Worm (Caenorhabditis elegans): ENCODE measurements around the gene glb-2.

Gene glb-2

ce11 chrIV:7305325-7305724, 42.3 kb upstream of the glb-2 start, which contains the start of gene npr-27:
npr-27 (plus strand) TSS chrIV:7305625.
- TF ChIP-seq mab-5 (tag; optimal IDR thresholded peaks at IDR 0.05) (no peak), elt-1 (tag; optimal IDR thresholded peaks at IDR 0.05; ENCODE audit: borderline replicate concordance, insufficient read depth) (no peak), lin-13 (tag; optimal IDR thresholded peaks at IDR 0.05) (no peak), sptf-1 (tag; optimal IDR thresholded peaks at IDR 0.05) (no peak), ztf-11 (tag; optimal IDR thresholded peaks at IDR 0.05) (no peak), pha-4 (tag; optimal IDR thresholded peaks at IDR 0.05) (no peak), sem-2 (GFP tag; optimal IDR thresholded peaks at IDR 0.05) (no peak), mls-2 (tag; optimal IDR thresholded peaks at IDR 0.05) (no peak), nhr-76 (tag; optimal IDR thresholded peaks at IDR 0.05) (no peak), ceh-43 (GFP tag; optimal IDR thresholded peaks at IDR 0.05) (no peak), ceh-83 (GFP tag; optimal IDR thresholded peaks at IDR 0.05) (no peak), nhr-28 (tag; optimal IDR thresholded peaks at IDR 0.05) (no peak), cnd-1 (tag; optimal IDR thresholded peaks at IDR 0.05) (no peak), flh-1 (GFP tag; optimal IDR thresholded peaks at IDR 0.05) (no peak), blmp-1 (tag; optimal IDR thresholded peaks at IDR 0.05) (no peak), M03D4.4 (tag; optimal IDR thresholded peaks at IDR 0.05) (no peak), zip-8 (tag; optimal IDR thresholded peaks at IDR 0.05) (no peak), snpc-4 (tag; optimal IDR thresholded peaks at IDR 0.05) (no peak), nhr-237 (tag; optimal IDR thresholded peaks at IDR 0.05) (no peak)

- TF ChIP-seq sptf-1 (tag; optimal IDR thresholded peaks at IDR 0.05) (no peak), drap-1 (GFP tag; optimal IDR thresholded peaks at IDR 0.05) (no peak), hlh-1 (tag; optimal IDR thresholded peaks at IDR 0.05) (no peak), ham-2 (GFP tag; optimal IDR thresholded peaks at IDR 0.05) (no peak), mab-5 (tag; optimal IDR thresholded peaks at IDR 0.05) (no peak), ceh-83 (GFP tag; optimal IDR thresholded peaks at IDR 0.05) (no peak), ztf-11 (tag; optimal IDR thresholded peaks at IDR 0.05) (no peak), pha-4 (tag; optimal IDR thresholded peaks at IDR 0.05) (no peak), nhr-28 (tag; optimal IDR thresholded peaks at IDR 0.05) (no peak), blmp-1 (tag; optimal IDR thresholded peaks at IDR 0.05) (no peak), unc-62 (GFP tag; optimal IDR thresholded peaks at IDR 0.05) (no peak), bed-3 (GFP tag; optimal IDR thresholded peaks at IDR 0.05) (no peak), nhr-76 (tag; optimal IDR thresholded peaks at IDR 0.05) (no peak), snpc-4 (tag; optimal IDR thresholded peaks at IDR 0.05) (no peak), ces-1 (GFP tag; optimal IDR thresholded peaks at IDR 0.05) (no peak), mls-2 (tag; optimal IDR thresholded peaks at IDR 0.05) (no peak), nhr-2 (tag; optimal IDR thresholded peaks at IDR 0.05) (no peak), flh-1 (GFP tag; optimal IDR thresholded peaks at IDR 0.05) (no peak), lin-32 (GFP tag; optimal IDR thresholded peaks at IDR 0.05) (no peak), zip-8 (tag; optimal IDR thresholded peaks at IDR 0.05) (no peak)
These were observed 38.4 kb upstream of the glb-2 start for ce11 chrIV:7301481-7301880.

- TF ChIP-seq mep-1 (tag; optimal IDR thresholded peaks at IDR 0.05) (no peak), ceh-43 (GFP tag; optimal IDR thresholded peaks at IDR 0.05) (no peak), drap-1 (GFP tag; optimal IDR thresholded peaks at IDR 0.05) (no peak), lin-13 (tag; optimal IDR thresholded peaks at IDR 0.05) (no peak), ces-1 (GFP tag; optimal IDR thresholded peaks at IDR 0.05) (no peak), tbx-8 (GFP tag; optimal IDR thresholded peaks at IDR 0.05) (no peak), flh-1 (GFP tag; optimal IDR thresholded peaks at IDR 0.05) (no peak), ceh-39 (tag; optimal IDR thresholded peaks at IDR 0.05) (no peak), unc-120 (tag; optimal IDR thresholded peaks at IDR 0.05; ENCODE audit: poor library complexity, severe bottlenecking) (no peak), nhr-76 (tag; optimal IDR thresholded peaks at IDR 0.05) (no peak), M03D4.4 (tag; optimal IDR thresholded peaks at IDR 0.05) (no peak), cnd-1 (tag; optimal IDR thresholded peaks at IDR 0.05) (no peak), nhr-237 (tag; optimal IDR thresholded peaks at IDR 0.05) (no peak), lin-32 (GFP tag; optimal IDR thresholded peaks at IDR 0.05) (no peak), snpc-4 (tag; optimal IDR thresholded peaks at IDR 0.05) (no peak), blmp-1 (tag; optimal IDR thresholded peaks at IDR 0.05) (no peak), ceh-83 (GFP tag; optimal IDR thresholded peaks at IDR 0.05) (no peak), bed-3 (GFP tag; optimal IDR thresholded peaks at IDR 0.05) (no peak)
These were observed 31.1 kb upstream of the glb-2 start, which contains the start of gene F42C5.5 for ce11 chrIV:7294121-7294520. F42C5.5 (minus strand) TSS chrIV:7294221.

- no peak for TF ChIP-seq elt-3 (tag; optimal IDR thresholded peaks at IDR 0.05)
These were observed 28.9 kb upstream of the glb-2 start, which contains the start of gene F42C5.4 for ce11 chrIV:7291957-7292356. F42C5.4 (minus strand) TSS chrIV:7292127.

Data from whole organism, mixed stage, embryonic.